Fruit fly (Drosophila melanogaster) whole organism, embryonic: ENCODE data around the gene bor.

ENCODE experiments used
- Atf6 ChIP-seq: fragments of 200-800 bp; sonication (Bioruptor generic); IDR thresholded peaks from 2 replicates; pipeline ENCODE4 v1.3.6; 2022; ENCODE audit warnings: missing biosample characterization, missing genetic modification characterization
- B-H2 ChIP-seq: fragments of 200-800 bp; sonication (Bioruptor generic); optimal IDR thresholded peaks from 2 replicates; lab custom pipeline; 2018; ENCODE audit warnings: missing biosample characterization, mild to moderate bottlenecking, missing genetic modification characterization
- C15 ChIP-seq: fragments of 200-800 bp; sonication (Bioruptor generic); IDR thresholded peaks from 3 replicates; pipeline ENCODE4 v1.3.6; 2022; ENCODE audit warnings: missing biosample characterization, missing genetic modification characterization
- CG11085 ChIP-seq: fragments of 200-800 bp; sonication (Bioruptor generic); IDR thresholded peaks from 2 replicates; pipeline ENCODE4 v1.3.6; 2022; ENCODE audit warnings: missing biosample characterization, missing genetic modification characterization
- CG11093 ChIP-seq: fragments of 200-800 bp; sonication (Bioruptor generic); IDR thresholded peaks from 3 replicates; pipeline ENCODE4 v1.3.6; 2022; ENCODE audit warnings: missing biosample characterization, missing genetic modification characterization
- CG12236 ChIP-seq: fragments of 200-800 bp; sonication (Bioruptor generic); optimal IDR thresholded peaks from 2 replicates; lab custom pipeline; 2016; ENCODE audit warnings: missing biosample characterization, missing genetic modification characterization
- CG1233 ChIP-seq: fragments of 200-800 bp; sonication (Bioruptor generic); optimal IDR thresholded peaks from 4 replicates; lab custom pipeline; 2018; ENCODE audit warnings: missing biosample characterization, mild to moderate bottlenecking, missing genetic modification characterization
- CG12391 ChIP-seq: fragments of 200-800 bp; sonication (Bioruptor generic); optimal IDR thresholded peaks from 3 replicates; lab custom pipeline; 2018; ENCODE audit warnings: missing biosample characterization, mild to moderate bottlenecking, missing genetic modification characterization, moderate library complexity
- CG12659 ChIP-seq: fragments of 200-800 bp; sonication (Bioruptor generic); optimal IDR thresholded peaks from 3 replicates; lab custom pipeline; 2017; ENCODE audit warnings: mild to moderate bottlenecking, missing biosample characterization, missing genetic modification reagents, missing genetic modification characterization
- CG1603 ChIP-seq: fragments of 200-800 bp; sonication (Bioruptor generic); optimal IDR thresholded peaks from 2 replicates; lab custom pipeline; 2019; ENCODE audit warnings: missing biosample characterization, mild to moderate bottlenecking, missing genetic modification characterization, moderate library complexity
- CG1647 ChIP-seq: fragments of 200-800 bp; sonication (Bioruptor generic); optimal IDR thresholded peaks from 3 replicates; lab custom pipeline; 2016; ENCODE audit warnings: missing biosample characterization, missing genetic modification characterization
- CG16779 ChIP-seq: fragments of 200-800 bp; sonication (Bioruptor generic); IDR thresholded peaks from 2 replicates; pipeline ENCODE4 v1.3.6; 2022; ENCODE audit warnings: missing biosample characterization, missing genetic modification characterization
- CG17328 ChIP-seq: fragments of 200-800 bp; sonication (Bioruptor generic); IDR thresholded peaks from 2 replicates; pipeline ENCODE4 v1.3.6; 2022; ENCODE audit warnings: missing biosample characterization, missing genetic modification characterization
- CG17612 ChIP-seq: fragments of 200-800 bp; sonication (Bioruptor generic); IDR thresholded peaks from 2 replicates; pipeline ENCODE4 v1.3.6; 2022; ENCODE audit warnings: missing biosample characterization, missing genetic modification characterization
- CG1792 ChIP-seq: fragments of 200-800 bp; sonication (Bioruptor generic); optimal IDR thresholded peaks from 2 replicates; lab custom pipeline; 2016; ENCODE audit warnings: missing biosample characterization, missing genetic modification characterization
- CG2678 ChIP-seq: fragments of 200-800 bp; sonication (Bioruptor generic); optimal IDR thresholded peaks from 3 replicates; lab custom pipeline; 2019; ENCODE audit warnings: missing biosample characterization, mild to moderate bottlenecking, missing genetic modification characterization, moderate library complexity
- CG30403 ChIP-seq: fragments of 200-800 bp; sonication (Bioruptor generic); optimal IDR thresholded peaks from 3 replicates; lab custom pipeline; 2016; ENCODE audit warnings: missing biosample characterization, missing genetic modification characterization
- CG31365 ChIP-seq: fragments of 200-800 bp; sonication (Bioruptor generic); optimal IDR thresholded peaks from 2 replicates; lab custom pipeline; 2018; ENCODE audit warnings: missing biosample characterization, mild to moderate bottlenecking, missing genetic modification characterization
- CG3838 ChIP-seq: fragments of 200-800 bp; sonication (Bioruptor generic); optimal IDR thresholded peaks from 3 replicates; lab custom pipeline; 2016; ENCODE audit warnings: missing biosample characterization, missing genetic modification characterization
- CG4707 ChIP-seq: fragments of 200-800 bp; sonication (Bioruptor generic); optimal IDR thresholded peaks from 2 replicates; lab custom pipeline; 2018; ENCODE audit warnings: missing biosample characterization, mild to moderate bottlenecking, missing genetic modification characterization, moderate library complexity
- CG4854 ChIP-seq: fragments of 200-800 bp; sonication (Bioruptor generic); optimal IDR thresholded peaks from 2 replicates; lab custom pipeline; 2016; ENCODE audit warnings: missing biosample characterization, missing genetic modification characterization, inconsistent platforms
- CG6175 ChIP-seq: fragments of 200-800 bp; sonication (Bioruptor generic); IDR thresholded peaks from 3 replicates; pipeline ENCODE4 v1.3.6; 2022; ENCODE audit warnings: missing biosample characterization, missing genetic modification characterization
- CG6654 ChIP-seq: fragments of 200-800 bp; sonication (Bioruptor generic); optimal IDR thresholded peaks from 2 replicates; lab custom pipeline; 2017; ENCODE audit warnings: missing biosample characterization, mild to moderate bottlenecking, missing genetic modification characterization
- CG6683 ChIP-seq: fragments of 200-800 bp; sonication (Bioruptor generic); optimal IDR thresholded peaks from 2 replicates; lab custom pipeline; 2017; ENCODE audit warnings: missing biosample characterization, mild to moderate bottlenecking, missing genetic modification characterization, missing genetic modification reagents
- CG6765 ChIP-seq: fragments of 200-800 bp; sonication (Bioruptor generic); optimal IDR thresholded peaks from 3 replicates; lab custom pipeline; 2017; ENCODE audit warnings: missing biosample characterization, mild to moderate bottlenecking, missing genetic modification characterization
- CG7963 ChIP-seq: fragments of 200-800 bp; sonication (Bioruptor generic); IDR thresholded peaks from 3 replicates; pipeline ENCODE4 v1.3.6; 2022; ENCODE audit warnings: missing biosample characterization, missing genetic modification characterization; ENCODE audit not compliant: partially characterized antibody
- CG8944 ChIP-seq: fragments of 200-800 bp; sonication (Bioruptor generic); optimal IDR thresholded peaks from 3 replicates; lab custom pipeline; 2016; ENCODE audit warnings: missing biosample characterization, missing genetic modification characterization
- CoRest ChIP-seq: fragments of 200-800 bp; sonication (Bioruptor generic); optimal IDR thresholded peaks from 3 replicates; lab custom pipeline; 2018; ENCODE audit warnings: missing biosample characterization, mild to moderate bottlenecking, missing genetic modification characterization, moderate library complexity
- D19A ChIP-seq: fragments of 200-800 bp; optimal IDR thresholded peaks from 3 replicates; lab custom pipeline; 2019; ENCODE audit warnings: missing biosample characterization, mild to moderate bottlenecking, missing genetic modification characterization, moderate library complexity
- D19B ChIP-seq: fragments of 200-800 bp; sonication (Bioruptor generic); optimal IDR thresholded peaks from 2 replicates; lab custom pipeline; 2017; ENCODE audit warnings: missing biosample characterization, mild to moderate bottlenecking, missing genetic modification characterization
- Dref ChIP-seq: fragments of 200-800 bp; sonication (Bioruptor generic); IDR thresholded peaks from 2 replicates; pipeline ENCODE4 v1.3.6; 2022; ENCODE audit warnings: missing biosample characterization, missing genetic modification characterization
- Drgx ChIP-seq: fragments of 200-800 bp; sonication (Bioruptor generic); IDR thresholded peaks from 2 replicates; pipeline ENCODE4 v1.3.6; 2022; ENCODE audit warnings: missing biosample characterization, missing genetic modification characterization
- GATAe ChIP-seq: fragments of 200-800 bp; sonication (Bioruptor generic); conservative IDR thresholded peaks from 2 replicates; pipeline ENCODE4 v1.3.6; 2022; ENCODE audit warnings: missing biosample characterization, missing genetic modification characterization
- Mrtf ChIP-seq: fragments of 200-800 bp; sonication (Bioruptor generic); IDR thresholded peaks from 3 replicates; pipeline ENCODE4 v1.3.6; 2022; ENCODE audit warnings: missing biosample characterization, missing genetic modification characterization
- Opbp ChIP-seq: fragments of 200-800 bp; sonication (Bioruptor generic); IDR thresholded peaks from 3 replicates; pipeline ENCODE4 v1.3.6; 2022; ENCODE audit warnings: missing biosample characterization, missing genetic modification characterization; ENCODE audit not compliant: partially characterized antibody
- Ptx1 ChIP-seq: fragments of 200-800 bp; sonication (Bioruptor generic); IDR thresholded peaks from 2 replicates; pipeline ENCODE4 v1.3.6; 2022; ENCODE audit warnings: missing biosample characterization, missing genetic modification characterization
- abd-A ChIP-seq: fragments of 200-800 bp; sonication (Bioruptor generic); optimal IDR thresholded peaks from 3 replicates; lab custom pipeline; 2019; ENCODE audit warnings: missing biosample characterization, mild to moderate bottlenecking, missing genetic modification characterization, moderate library complexity
- bab2 ChIP-seq: fragments of 200-800 bp; sonication (Bioruptor generic); optimal IDR thresholded peaks from 2 replicates; lab custom pipeline; 2016; ENCODE audit warnings: missing biosample characterization, missing genetic modification characterization
- bbx ChIP-seq: fragments of 200-800 bp; sonication (Bioruptor generic); IDR thresholded peaks from 2 replicates; pipeline ENCODE4 v1.3.6; 2022; ENCODE audit warnings: missing biosample characterization, missing genetic modification characterization; ENCODE audit not compliant: partially characterized antibody
- danr ChIP-seq: fragments of 200-800 bp; sonication (Bioruptor generic); IDR thresholded peaks from 2 replicates; pipeline ENCODE4 v1.3.6; 2022; ENCODE audit warnings: missing biosample characterization, missing genetic modification characterization
- exex ChIP-seq: fragments of 200-800 bp; sonication (Bioruptor generic); optimal IDR thresholded peaks from 4 replicates; lab custom pipeline; 2018; ENCODE audit warnings: missing biosample characterization, mild to moderate bottlenecking, missing genetic modification characterization, moderate library complexity
- inv ChIP-seq: fragments of 200-800 bp; sonication (Bioruptor generic); IDR thresholded peaks from 2 replicates; pipeline ENCODE4 v1.3.6; 2022; ENCODE audit warnings: missing biosample characterization, missing genetic modification characterization; ENCODE audit not compliant: partially characterized antibody
- jing ChIP-seq: fragments of 200-800 bp; sonication (Bioruptor generic); optimal IDR thresholded peaks from 2 replicates; lab custom pipeline; 2018; ENCODE audit warnings: missing biosample characterization, mild to moderate bottlenecking, missing genetic modification characterization
- lbe ChIP-seq: fragments of 200-800 bp; sonication (Bioruptor generic); optimal IDR thresholded peaks from 2 replicates; lab custom pipeline; 2016; ENCODE audit warnings: missing biosample characterization, mild to moderate bottlenecking, missing genetic modification characterization
- nom ChIP-seq: fragments of 200-800 bp; sonication (Bioruptor generic); optimal IDR thresholded peaks from 2 replicates; lab custom pipeline; 2017; ENCODE audit warnings: missing biosample characterization, missing genetic modification characterization, mild to moderate bottlenecking, moderate library complexity, missing genetic modification reagents
- org-1 ChIP-seq: fragments of 200-800 bp; sonication (Bioruptor generic); optimal IDR thresholded peaks from 2 replicates; lab custom pipeline; 2017; ENCODE audit warnings: missing biosample characterization, missing genetic modification characterization
- sc ChIP-seq, 3 experiments: fragments of >200 bp in 2 of 3; fragments of 200-800 bp in 1 of 3; sonication (Bioruptor generic) in 1 of 3; optimal IDR thresholded peaks; 2 replicates in 2 of 3; 3 replicates in 1 of 3; lab custom pipeline; 2017; ENCODE audit warnings: mild to moderate bottlenecking in 1 of 3, missing biosample characterization in 1 of 3, missing genetic modification characterization in 1 of 3, missing genetic modification reagents in 1 of 3
- scrt ChIP-seq: fragments of 200-800 bp; sonication (Bioruptor generic); optimal IDR thresholded peaks from 2 replicates; lab custom pipeline; 2018; ENCODE audit warnings: missing biosample characterization, mild to moderate bottlenecking, missing genetic modification characterization, moderate library complexity
- sens-2 ChIP-seq: fragments of 200-800 bp; sonication (Bioruptor generic); IDR thresholded peaks from 2 replicates; pipeline ENCODE4 v1.3.6; 2022; ENCODE audit warnings: missing biosample characterization, missing genetic modification characterization
- sob ChIP-seq: fragments of 200-800 bp; sonication (Bioruptor generic); IDR thresholded peaks from 2 replicates; pipeline ENCODE4 v1.3.6; 2022; ENCODE audit warnings: missing biosample characterization, missing genetic modification characterization
- tll ChIP-seq, 2 experiments: fragments of 200-800 bp in 1 of 2; fragments of >200 bp in 1 of 2; sonication (Bioruptor generic) in 1 of 2; optimal IDR thresholded peaks; 2 replicates each; lab custom pipeline; 2017 to 2019; ENCODE audit warnings: missing biosample characterization in 2 of 2, missing genetic modification characterization in 2 of 2, mild to moderate bottlenecking in 1 of 2, moderate library complexity in 1 of 2

Gene bor

dm6 chr3R:16234745-16235149 lies 29.2 kb downstream of the bor start (continued):
- peak; percentile 42 for TF ChIP-seq CG30403
- no peak for TF ChIP-seq CG8944 (GFP tag; lab: Kevin White, UChicago)
- no peak for TF ChIP-seq sens-2 (GFP tag; lab: Robert Waterston, UW)
- TF ChIP-seq nom (GFP tag; lab: Kevin White, UChicago): peak; percentile 63
- no peak for TF ChIP-seq lbe (GFP tag; lab: Kevin White, UChicago)
- TF ChIP-seq bab2 (GFP tag; lab: Kevin White, UChicago): no peak
- no peak for TF ChIP-seq Drgx (GFP tag; lab: Robert Waterston, UW)
- TF ChIP-seq CG17328 (GFP tag; lab: Robert Waterston, UW): no peak
- no peak for TF ChIP-seq Ptx1 (GFP tag; lab: Robert Waterston, UW)
- TF ChIP-seq danr (GFP tag; lab: Robert Waterston, UW): no peak
- TF ChIP-seq CG11093 (GFP tag; lab: Robert Waterston, UW): no peak
- no peak for TF ChIP-seq inv (GFP tag; lab: Robert Waterston, UW)
- TF ChIP-seq CG4707 (GFP tag; lab: Kevin White, UChicago): no peak
- TF ChIP-seq abd-A (tag; lab: Kevin White, UChicago): no peak
- TF ChIP-seq D19A (tag; lab: Kevin White, UChicago): peak; percentile 97
- TF ChIP-seq CG1647 (GFP tag; lab: Kevin White, UChicago): no peak
- peak; percentile 47 for TF ChIP-seq D19B
- no peak for TF ChIP-seq exex (tag; lab: Kevin White, UChicago)
- peak; percentile 9 for TF ChIP-seq CG4854 (GFP tag; lab: Kevin White, UChicago)
- no peak for TF ChIP-seq CG12236 (GFP tag; lab: Kevin White, UChicago)
- TF ChIP-seq GATAe (GFP tag; lab: Robert Waterston, UW): no peak
- no peak for TF ChIP-seq CG6765 (GFP tag; lab: Kevin White, UChicago)
- no peak for TF ChIP-seq CG31365 (tag; lab: Kevin White, UChicago)
- TF ChIP-seq Mrtf (GFP tag; lab: Robert Waterston, UW): no peak
- no peak for TF ChIP-seq bbx
- TF ChIP-seq CG2678 (tag; lab: Kevin White, UChicago): peak; percentile 64
- no peak for TF ChIP-seq Dref (GFP tag; lab: Robert Waterston, UW)
- TF ChIP-seq sob (GFP tag; lab: Robert Waterston, UW): no peak
- TF ChIP-seq tll (GFP tag; optimal IDR thresholded peaks at IDR 0.05; lab: Kevin White, UChicago): no peak
- no peak for TF ChIP-seq Opbp
- no peak for TF ChIP-seq CG7963
- TF ChIP-seq CG16779: no peak
- no peak for TF ChIP-seq CG6654 (GFP tag; lab: Kevin White, UChicago)
- no peak for TF ChIP-seq scrt (GFP tag; lab: Kevin White, UChicago)
- TF ChIP-seq Atf6 (GFP tag; lab: Robert Waterston, UW): no peak
- TF ChIP-seq org-1 (GFP tag; lab: Kevin White, UChicago): no peak
- TF ChIP-seq CG6175 (GFP tag; lab: Robert Waterston, UW): no peak
- TF ChIP-seq sc (optimal IDR thresholded peaks at IDR 0.05; lab: Kevin White, UChicago): no peak
- TF ChIP-seq sc (GFP tag; optimal IDR thresholded peaks at IDR 0.05; lab: Kevin White, UChicago): peak; percentile 59
- no peak for TF ChIP-seq CG11085 (GFP tag; lab: Robert Waterston, UW)
- TF ChIP-seq C15 (GFP tag; lab: Robert Waterston, UW): no peak
- no peak for TF ChIP-seq CG1792
- peak; percentile 61 for TF ChIP-seq CoRest (tag; lab: Kevin White, UChicago)
- no peak for TF ChIP-seq CG1603
- TF ChIP-seq CG17612 (GFP tag; lab: Robert Waterston, UW): no peak
- peak; percentile 40 for TF ChIP-seq CG12391 (tag; lab: Kevin White, UChicago)
- TF ChIP-seq CG3838: no peak
- TF ChIP-seq CG1233: peak; percentile 45
- TF ChIP-seq CG6683 (GFP tag; lab: Kevin White, UChicago): no peak
- TF ChIP-seq B-H2 (GFP tag; lab: Kevin White, UChicago): no peak
- TF ChIP-seq CG12659 (GFP tag; lab: Kevin White, UChicago): peak; percentile 10
- no peak for TF ChIP-seq jing (GFP tag; lab: Kevin White, UChicago)
